Worm (Caenorhabditis elegans): ENCODE data around the gene pqn-8.

Gene pqn-8

DNA sequence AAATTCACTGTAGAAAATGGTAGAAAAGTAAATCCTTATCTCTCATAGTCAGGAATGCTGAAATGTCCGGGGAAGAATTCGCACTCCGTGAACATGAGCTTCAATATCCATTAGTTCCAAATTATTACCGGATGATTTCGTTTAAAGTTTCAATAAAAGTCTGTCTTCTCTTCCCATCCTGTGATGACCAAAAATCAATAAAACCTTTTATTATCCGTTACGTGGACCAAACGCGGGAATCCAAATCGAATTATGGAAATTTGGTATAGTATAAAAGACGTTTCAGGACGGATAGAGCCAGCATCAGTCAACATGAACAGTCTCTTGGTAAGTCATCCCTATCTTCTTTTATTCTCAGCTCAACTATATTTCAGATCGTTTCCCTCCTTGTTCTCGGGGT is 6.4 kb upstream of the pqn-8 start, which contains the start of gene C05B5.11:
Gene C05B5.11, plus strand, starts transcription at position 301 of the 400 bp plus-strand sequence.
- TF ChIP-seq lsl-1 (GFP tag; optimal IDR thresholded peaks at IDR 0.05) (no peak), ZK185.1 (tag; optimal IDR thresholded peaks at IDR 0.05; ENCODE audit: poor library complexity, severe bottlenecking) (no peak), F23B12.7 (tag; optimal IDR thresholded peaks at IDR 0.05; ENCODE audit: insufficient read depth) (no peak), fkh-3 (tag; optimal IDR thresholded peaks at IDR 0.05) (no peak), nhr-179 (tag; optimal IDR thresholded peaks at IDR 0.05) (no peak), snpc-1.1 (tag; optimal IDR thresholded peaks at IDR 0.05; ENCODE audit: insufficient read depth) (no peak), ets-4 (GFP tag; optimal IDR thresholded peaks at IDR 0.05) (no peak)

DNA sequence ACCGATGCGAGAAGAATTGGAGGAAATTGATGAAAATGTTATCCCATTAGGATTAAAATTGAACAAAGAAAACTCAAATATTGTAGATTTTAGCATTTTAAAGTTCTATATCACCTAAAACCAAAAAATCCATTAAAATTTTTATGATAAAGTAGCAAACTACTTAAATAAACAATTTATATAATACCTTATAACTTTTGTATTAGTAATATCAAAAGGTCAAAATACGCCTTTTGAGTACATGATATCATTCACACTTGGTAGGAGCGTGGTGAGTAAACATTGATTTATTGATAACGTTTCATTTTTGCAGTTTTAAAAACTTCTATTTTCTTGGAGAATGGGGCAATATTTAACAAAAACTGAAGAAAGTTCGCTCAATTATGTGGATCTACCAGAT is 3.3 kb upstream of the pqn-8 start, which contains the start of gene C05B5.5:
Gene C05B5.5, plus strand, starts transcription at position 301 of the 400 bp plus-strand sequence.
- no peak for TF ChIP-seq nfya-2 (GFP tag; IDR thresholded peaks at IDR 0.05)

DNA sequence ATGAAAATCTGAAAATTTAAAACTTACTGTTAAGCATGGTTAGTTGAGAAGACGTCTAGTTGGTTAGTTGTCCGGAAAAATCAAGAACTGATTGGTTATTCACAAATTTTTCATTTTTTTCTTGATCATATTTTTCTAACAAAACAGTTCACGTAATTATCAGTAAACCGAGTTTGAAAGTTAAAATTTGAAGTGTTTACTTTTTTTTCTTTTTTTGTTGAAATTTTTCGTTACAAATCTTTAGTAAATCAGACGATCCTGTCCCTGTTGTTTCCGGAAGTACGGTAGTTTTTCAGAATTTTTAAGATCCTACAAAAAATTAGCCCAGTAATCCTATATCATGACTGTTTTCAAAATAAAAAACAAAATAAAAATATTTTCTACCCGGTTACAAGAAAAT is 2.6 kb upstream of the pqn-8 start, which contains the start of gene C05B5.2:
Gene C05B5.2, minus strand, starts transcription at position 101 of the 400 bp plus-strand sequence.
- TF ChIP-seq bed-1 (GFP tag; IDR thresholded peaks at IDR 0.05) (no peak), madf-6 (GFP tag; IDR thresholded peaks at IDR 0.05) (no peak), cebp-2 (GFP tag; IDR thresholded peaks at IDR 0.05) (no peak), lsy-27 (tag; optimal IDR thresholded peaks at IDR 0.05; ENCODE audit: borderline replicate concordance, insufficient read depth) (no peak), madf-8 (GFP tag; conservative IDR thresholded peaks at IDR 0.05) (no peak), F39B2.1 (GFP tag; IDR thresholded peaks at IDR 0.05) (no peak), hmg-1.2 (GFP tag; IDR thresholded peaks at IDR 0.05) (no peak), Y53G8AR.9 (GFP tag; conservative IDR thresholded peaks at IDR 0.05) (no peak), ceh-79 (tag; optimal IDR thresholded peaks at IDR 0.05) (no peak), pbrm-1 (GFP tag; IDR thresholded peaks at IDR 0.05) (no peak), rpc-1 (optimal IDR thresholded peaks at IDR 0.05) (no peak), rpc-1 (tag; optimal IDR thresholded peaks at IDR 0.05) (no peak), F57C9.4 (tag; optimal IDR thresholded peaks at IDR 0.05) (no peak), B0035.1 (tag; optimal IDR thresholded peaks at IDR 0.05) (no peak), nfya-1 (tag; optimal IDR thresholded peaks at IDR 0.05; ENCODE audit: borderline replicate concordance, insufficient read depth) (no peak), C17E4.6 (GFP tag; IDR thresholded peaks at IDR 0.05) (no peak), snpc-1.1 (tag; optimal IDR thresholded peaks at IDR 0.05; ENCODE audit: insufficient read depth) (no peak)

DNA sequence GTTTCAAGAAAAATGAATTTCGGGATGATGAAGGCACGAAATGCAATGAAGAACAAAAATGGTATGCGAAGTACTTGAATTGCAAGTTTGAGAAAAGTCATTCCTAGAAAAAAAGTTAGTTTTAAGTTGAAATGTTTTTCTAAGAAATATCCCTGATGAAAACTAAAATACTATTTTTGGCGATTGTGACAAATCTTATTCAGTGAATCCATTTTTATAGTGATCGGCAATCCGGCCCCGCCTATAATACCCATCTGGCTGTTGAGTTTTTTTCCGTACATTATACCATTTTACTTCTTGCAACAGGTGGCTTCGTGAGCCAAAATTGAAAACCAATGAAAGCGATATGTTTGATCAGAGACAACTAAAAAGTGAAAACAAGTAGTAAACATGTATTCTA is 1.4 kb upstream of the pqn-8 start, which contains the start of gene C05B5.17:
Gene C05B5.17, minus strand, starts transcription at position 101 of the 400 bp plus-strand sequence.
- no peak for TF ChIP-seq xnd-1 (tag; optimal IDR thresholded peaks at IDR 0.05)
- TF ChIP-seq F22D6.2 (tag; optimal IDR thresholded peaks at IDR 0.05) = no peak
- no peak for TF ChIP-seq tbp1 (GFP tag; optimal IDR thresholded peaks at IDR 0.05)
- TF ChIP-seq D2030.7 (GFP tag; IDR thresholded peaks at IDR 0.05) = no peak
- TF ChIP-seq hrde-1 (tag; optimal IDR thresholded peaks at IDR 0.05; ENCODE audit: borderline replicate concordance) = no peak
- TF ChIP-seq efl-1 (GFP tag; optimal IDR thresholded peaks at IDR 0.05) = no peak
- no peak for TF ChIP-seq lin-26 (GFP tag; IDR thresholded peaks at IDR 0.05)
- no peak for TF ChIP-seq K12H6.12 (tag; optimal IDR thresholded peaks at IDR 0.05)

DNA sequence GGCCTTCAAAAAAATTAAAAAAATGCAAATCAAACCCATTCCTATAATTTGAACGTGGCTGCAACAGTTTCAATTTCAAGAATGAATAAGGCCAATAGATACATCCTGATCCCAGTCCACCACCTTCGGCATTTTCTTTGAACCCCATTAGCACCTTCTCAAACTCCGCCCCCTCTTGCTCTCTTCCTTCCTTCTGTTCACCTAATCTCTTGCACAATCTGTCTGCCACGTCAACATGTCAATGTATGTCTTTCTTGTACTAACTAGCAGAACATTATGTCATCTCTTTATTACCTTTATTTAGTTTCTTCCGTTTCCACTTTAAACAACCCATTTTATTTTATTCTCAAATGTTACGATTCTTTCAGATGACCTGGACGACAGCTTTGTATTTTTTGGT is 4.3 kb downstream of the pqn-8 start, which contains the start of gene C05B5.4:
Gene C05B5.4, plus strand, starts transcription at position 351 of the 400 bp plus-strand sequence.
- TF ChIP-seq ceh-100 (GFP tag; IDR thresholded peaks at IDR 0.05) (no peak), repo-1 (tag; optimal IDR thresholded peaks at IDR 0.05) (no peak), ets-4 (GFP tag; optimal IDR thresholded peaks at IDR 0.05) (no peak), Y53G8AR.9 (GFP tag; conservative IDR thresholded peaks at IDR 0.05) (no peak), F57A8.1 (GFP tag; optimal IDR thresholded peaks at IDR 0.05) (no peak), B0336.3 (GFP tag; IDR thresholded peaks at IDR 0.05) (no peak), die-1 (tag; optimal IDR thresholded peaks at IDR 0.05) (no peak), B0261.1 (tag; optimal IDR thresholded peaks at IDR 0.05) (no peak), tbx-9 (tag; optimal IDR thresholded peaks at IDR 0.05; ENCODE audit: borderline replicate concordance) (no peak), ceh-40 (GFP tag; IDR thresholded peaks at IDR 0.05) (no peak), aptf-2 (GFP tag; conservative IDR thresholded peaks at IDR 0.05) (no peak), bed-2 (GFP tag; IDR thresholded peaks at IDR 0.05) (no peak)

Data from whole organism, young adult.